Comparison of ENCODE assay signal across 1 worm cellular context in genomic region chrIII:10624564-10624963, ce11.
A peak's percentile ranks its signal among the peaks of the same experiment; 100 is the strongest.
TF ChIP-seq lines count a peak whose summit lies in the region.

No protein-coding gene starts in this region.

TF ChIP-seq in whole organism, L4 larva, 104 proteins besides CTCF, POLR2A, EP300 and RAD21 (continued from another document):
- TF ChIP-seq daf-19 (GFP tag; conservative IDR thresholded peaks at IDR 0.05; lab: Robert Waterston, UW) (no peak; the same call in 1 of the 2 replicates), ctbp-1 (GFP tag; IDR thresholded peaks at IDR 0.05; lab: Robert Waterston, UW) (peak; percentile 73; the same call in 1 of the 2 replicates), mdl-1 (tag; optimal IDR thresholded peaks at IDR 0.05; lab: Kevin White, UChicago) (no peak), lin-39 (tag; optimal IDR thresholded peaks at IDR 0.05; lab: Kevin White, UChicago) (no peak), saeg-2 (GFP tag; IDR thresholded peaks at IDR 0.05; lab: Robert Waterston, UW) (no peak), nhr-28 (tag; optimal IDR thresholded peaks at IDR 0.05; lab: Kevin White, UChicago) (no peak), lin-1 (GFP tag; IDR thresholded peaks at IDR 0.05; lab: Robert Waterston, UW) (peak; percentile 64; the same call in 1 of the 2 replicates), zip-2 (tag; optimal IDR thresholded peaks at IDR 0.05; lab: Kevin White, UChicago) (no peak), Y5F2A.4 (GFP tag; optimal IDR thresholded peaks at IDR 0.05; lab: Kevin White, UChicago) (no peak), Y48G9A.11 (GFP tag; IDR thresholded peaks at IDR 0.05; lab: Robert Waterston, UW) (peak; percentile 63; the same call in 1 of the 2 replicates), Y75B8A.6 (GFP tag; IDR thresholded peaks at IDR 0.05; lab: Robert Waterston, UW) (peak; percentile 69; the same call in 1 of the 2 replicates), egl-27 (tag; optimal IDR thresholded peaks at IDR 0.05; lab: Kevin White, UChicago) (no peak), unc-130 (GFP tag; optimal IDR thresholded peaks at IDR 0.05; lab: Kevin White, UChicago) (peak; percentile 44), ceh-82 (tag; optimal IDR thresholded peaks at IDR 0.05; lab: Kevin White, UChicago) (no peak), nhr-77 (tag; optimal IDR thresholded peaks at IDR 0.05; lab: Kevin White, UChicago) (no peak), spr-3 (GFP tag; optimal IDR thresholded peaks at IDR 0.05; lab: Kevin White, UChicago) (peak; percentile 60), nhr-11 (tag; optimal IDR thresholded peaks at IDR 0.05; lab: Kevin White, UChicago) (no peak), ZK337.2 (GFP tag; IDR thresholded peaks at IDR 0.05; lab: Robert Waterston, UW) (peak; percentile 79), arid-1 (GFP tag; conservative IDR thresholded peaks at IDR 0.05; lab: Robert Waterston, UW) (peak; percentile 95), php-3 (GFP tag; IDR thresholded peaks at IDR 0.05; lab: Robert Waterston, UW) (peak; percentile 74; the same call in 1 of the 2 replicates), unc-62 (GFP tag; optimal IDR thresholded peaks at IDR 0.05 in 1 of 2; lab: Kevin White, UChicago) (no peak), unc-62 (tag; optimal IDR thresholded peaks at IDR 0.05; lab: Kevin White, UChicago) (no peak), dmd-8 (GFP tag; IDR thresholded peaks at IDR 0.05; lab: Robert Waterston, UW) (peak; percentile 94), mdt-29 (GFP tag; IDR thresholded peaks at IDR 0.05; lab: Robert Waterston, UW) (peak; percentile 59; the same call in 1 of the 2 replicates), sdz-12 (GFP tag; optimal IDR thresholded peaks at IDR 0.05; lab: Kevin White, UChicago) (peak; percentile 56), daf-12 (tag; optimal IDR thresholded peaks at IDR 0.05; lab: Kevin White, UChicago) (no peak), ama-1 (optimal IDR thresholded peaks at IDR 0.05; lab: Kevin White, UChicago) (peak; percentile 22), jun-1 (tag; optimal IDR thresholded peaks at IDR 0.05; lab: Kevin White, UChicago) (no peak), hlh-30 (tag; optimal IDR thresholded peaks at IDR 0.05; lab: Kevin White, UChicago; ENCODE audit: insufficient read depth) (peak; percentile 22), zip-11 (GFP tag; IDR thresholded peaks at IDR 0.05; lab: Robert Waterston, UW) (no peak), D1046.2 (GFP tag; IDR thresholded peaks at IDR 0.05; lab: Robert Waterston, UW) (peak; percentile 89), unc-39 (tag; optimal IDR thresholded peaks at IDR 0.05; lab: Kevin White, UChicago) (no peak), ZK546.5 (tag; optimal IDR thresholded peaks at IDR 0.05; lab: Kevin White, UChicago) (no peak), ceh-62 (tag; optimal IDR thresholded peaks at IDR 0.05; lab: Kevin White, UChicago) (no peak), lir-3 (tag; optimal IDR thresholded peaks at IDR 0.05; lab: Kevin White, UChicago) (peak; percentile 62), duxl-1 (tag; optimal IDR thresholded peaks at IDR 0.05; lab: Kevin White, UChicago; ENCODE audit: poor library complexity) (peak; percentile 57), snpc-4 (tag; optimal IDR thresholded peaks at IDR 0.05; lab: Kevin White, UChicago) (no peak), mxl-2 (GFP tag; conservative IDR thresholded peaks at IDR 0.05; lab: Robert Waterston, UW) (0 out of 2 replicates have a peak, but pooled peaks have one; percentile 17), vab-7 (GFP tag; IDR thresholded peaks at IDR 0.05; lab: Robert Waterston, UW) (peak; percentile 94), rbr-2 (tag; optimal IDR thresholded peaks at IDR 0.05; lab: Kevin White, UChicago) (peak; percentile 48), dmd-6 (GFP tag; IDR thresholded peaks at IDR 0.05; lab: Robert Waterston, UW) (peak; percentile 46; the same call in 1 of the 2 replicates), hmg-1.1 (GFP tag; IDR thresholded peaks at IDR 0.05; lab: Robert Waterston, UW) (peak; percentile 74)
